Fruit fly (Drosophila melanogaster): ENCODE measurements around the gene CG14262.

CG14262 gene

dm6 chr3R:27246264-27246663, 19.0 kb downstream of the CG14262 start (continued):
- peak; percentile 49; the same call in 1 of the 2 replicates for TF ChIP-seq Rfx (GFP tag; IDR thresholded peaks at IDR 0.05)
- TF ChIP-seq Optix (GFP tag; IDR thresholded peaks at IDR 0.05) = no peak
- TF ChIP-seq sens-2 (GFP tag; IDR thresholded peaks at IDR 0.05) = no peak
- TF ChIP-seq CG14050 (GFP tag; IDR thresholded peaks at IDR 0.05) = no peak; the same call in 2 of the 3 replicates
- no peak for TF ChIP-seq wek (GFP tag; optimal IDR thresholded peaks at IDR 0.05)
- TF ChIP-seq CG2712 (tag; optimal IDR thresholded peaks at IDR 0.05) = peak; percentile 93
- TF ChIP-seq CG8281 (tag; optimal IDR thresholded peaks at IDR 0.05) = peak; percentile 57
- no peak for TF ChIP-seq otp (GFP tag; IDR thresholded peaks at IDR 0.05)
- peak; percentile 41 for TF ChIP-seq cato (GFP tag; optimal IDR thresholded peaks at IDR 0.05; ENCODE audit: borderline replicate concordance)
- no peak for TF ChIP-seq Adf1 (GFP tag; IDR thresholded peaks at IDR 0.05)
- no peak for TF ChIP-seq jing (GFP tag; optimal IDR thresholded peaks at IDR 0.05)
- peak; percentile 54 for TF ChIP-seq ewg (GFP tag; optimal IDR thresholded peaks at IDR 0.05)
- TF ChIP-seq CG18011 (GFP tag; optimal IDR thresholded peaks at IDR 0.05) = no peak
- peak; percentile 48 for TF ChIP-seq CG9817 (tag; optimal IDR thresholded peaks at IDR 0.05)
- no peak for TF ChIP-seq maf-S (GFP tag; optimal IDR thresholded peaks at IDR 0.05)
- peak; percentile 27 for TF ChIP-seq CG18764 (GFP tag; optimal IDR thresholded peaks at IDR 0.05)
- peak; percentile 64 for TF ChIP-seq fd3F (GFP tag; optimal IDR thresholded peaks at IDR 0.05)
- TF ChIP-seq CG10274 (GFP tag; optimal IDR thresholded peaks at IDR 0.05) = no peak
- peak; percentile 26 for TF ChIP-seq CG11723 (GFP tag; optimal IDR thresholded peaks at IDR 0.05)
- TF ChIP-seq disco-r (GFP tag; optimal IDR thresholded peaks at IDR 0.05) = no peak
- peak; percentile 90 for TF ChIP-seq CG13296 (GFP tag; optimal IDR thresholded peaks at IDR 0.05)
- peak in 1 of 2 experiments; percentile 67 for TF ChIP-seq dpn (GFP tag; optimal IDR thresholded peaks at IDR 0.05)
- TF ChIP-seq BtbVII (GFP tag; optimal IDR thresholded peaks at IDR 0.05) = peak; percentile 69
- peak; percentile 78 for TF ChIP-seq sd (tag; optimal IDR thresholded peaks at IDR 0.05)
- TF ChIP-seq lilli (GFP tag; optimal IDR thresholded peaks at IDR 0.05) = peak; percentile 1
- no peak for TF ChIP-seq HLH4C (GFP tag; IDR thresholded peaks at IDR 0.05; ENCODE audit: partially characterized antibody)
- TF ChIP-seq CG10321 (GFP tag; IDR thresholded peaks at IDR 0.05) = no peak
- peak; percentile 89 for TF ChIP-seq D19A (tag; optimal IDR thresholded peaks at IDR 0.05)
- no peak for TF ChIP-seq ato (GFP tag; IDR thresholded peaks at IDR 0.05; ENCODE audit: partially characterized antibody)
- peak; percentile 1 for TF ChIP-seq CG4707 (GFP tag; optimal IDR thresholded peaks at IDR 0.05)
- TF ChIP-seq HmgD (GFP tag; optimal IDR thresholded peaks at IDR 0.05) = no peak
- TF ChIP-seq ham (GFP tag; IDR thresholded peaks at IDR 0.05) = no peak
- no peak for TF ChIP-seq Neu2 (GFP tag; optimal IDR thresholded peaks at IDR 0.05; ENCODE audit: borderline replicate concordance)
- TF ChIP-seq shn (GFP tag; optimal IDR thresholded peaks at IDR 0.05) = no peak
- TF ChIP-seq HHEX (GFP tag; optimal IDR thresholded peaks at IDR 0.05) = peak; percentile 59
- TF ChIP-seq twi (tag; optimal IDR thresholded peaks at IDR 0.05) = peak; percentile 78
- TF ChIP-seq dm (GFP tag; optimal IDR thresholded peaks at IDR 0.05) = no peak
- TF ChIP-seq CG8290 (GFP tag; optimal IDR thresholded peaks at IDR 0.05) = peak; percentile 24
- peak in 1 of 2 experiments; percentile 38 for TF ChIP-seq CG8290 (tag; optimal IDR thresholded peaks at IDR 0.05)
- TF ChIP-seq CG11456 (GFP tag; IDR thresholded peaks at IDR 0.05) = no peak
- no peak for TF ChIP-seq CG15479 (GFP tag; optimal IDR thresholded peaks at IDR 0.05)
- peak; percentile 68 for TF ChIP-seq CG30020 (tag; optimal IDR thresholded peaks at IDR 0.05)
- no peak for TF ChIP-seq CG33213 (GFP tag; optimal IDR thresholded peaks at IDR 0.05)
- no peak for TF ChIP-seq sna (GFP tag; IDR thresholded peaks at IDR 0.05; ENCODE audit: partially characterized antibody)
- TF ChIP-seq NK7.1 (GFP tag; optimal IDR thresholded peaks at IDR 0.05) = no peak
- peak; percentile 42 for TF ChIP-seq CG4424 (GFP tag; optimal IDR thresholded peaks at IDR 0.05)
- TF ChIP-seq scrt (GFP tag; optimal IDR thresholded peaks at IDR 0.05) = peak; percentile 64
- TF ChIP-seq luna (GFP tag; optimal IDR thresholded peaks at IDR 0.05) = no peak
- TF ChIP-seq HLH54F (GFP tag; optimal IDR thresholded peaks at IDR 0.05) = no peak
- TF ChIP-seq schlank (tag; optimal IDR thresholded peaks at IDR 0.05) = no peak
- no peak for TF ChIP-seq btn (GFP tag; optimal IDR thresholded peaks at IDR 0.05)
